Worm (Caenorhabditis elegans) whole organism, L4 larva: ENCODE measurements around the gene pro-2.

Experiments used
- D1046.2 ChIP-seq: fragments of 200-800 bp; sonication (Bioruptor generic); IDR thresholded peaks from 2 replicates; pipeline ENCODE4 v1.3.6; 2022; ENCODE audit warnings: missing genetic modification characterization, missing compliant biosample characterization
- F10B5.3 ChIP-seq: sonication (generic microtip); optimal IDR thresholded peaks from 2 replicates; lab custom pipeline; 2016; ENCODE audit warnings: mild to moderate bottlenecking, missing genetic modification characterization, missing compliant biosample characterization
- F37D6.2 ChIP-seq: sonication (generic microtip); optimal IDR thresholded peaks from 2 replicates; lab custom pipeline; 2016; ENCODE audit warnings: mild to moderate bottlenecking, missing genetic modification characterization, missing compliant biosample characterization
- T20F7.1 ChIP-seq: fragments of 200-800 bp; sonication (Bioruptor generic); optimal IDR thresholded peaks from 2 replicates; lab custom pipeline; 2018; ENCODE audit warnings: mild to moderate bottlenecking, missing genetic modification characterization, missing compliant biosample characterization
- ZK546.5 ChIP-seq, 2 experiments: sonication (generic microtip); optimal IDR thresholded peaks; 2 replicates each; lab custom pipeline; 2017; ENCODE audit warnings: missing biosample characterization in 2 of 2, missing genetic modification characterization in 2 of 2
- cey-2 ChIP-seq: sonication (generic microtip); optimal IDR thresholded peaks from 3 replicates; lab custom pipeline; 2017; ENCODE audit warnings: missing genetic modification characterization, mild to moderate bottlenecking, missing compliant biosample characterization, antibody characterized with exemption, borderline replicate concordance; ENCODE audit not compliant: insufficient read depth
- daf-16 ChIP-seq, 3 experiments: sonication (generic microtip); optimal IDR thresholded peaks; 2 replicates each; lab custom pipeline; 2016 to 2017; ENCODE audit warnings: missing genetic modification characterization in 3 of 3, missing genetic modification reagents in 3 of 3, mild to moderate bottlenecking in 2 of 3, missing compliant biosample characterization in 2 of 3, missing biosample characterization in 1 of 3, moderate library complexity in 1 of 3
- dmd-6 ChIP-seq: fragments of 200-800 bp; sonication (Bioruptor generic); IDR thresholded peaks from 2 replicates; pipeline ENCODE4 v1.3.6; 2022; ENCODE audit warnings: missing genetic modification reagents, missing genetic modification characterization, missing compliant biosample characterization
- dmd-9 ChIP-seq: fragments of 200-800 bp; sonication (Bioruptor generic); IDR thresholded peaks from 2 replicates; pipeline ENCODE4 v1.3.6; 2022; ENCODE audit warnings: missing genetic modification reagents, missing genetic modification characterization, missing compliant biosample characterization
- dpl-1 ChIP-seq: fragments of 150-350 bp; optimal IDR thresholded peaks from 2 replicates; lab custom pipeline; 2014; ENCODE audit warnings: missing biosample characterization, missing genetic modification reagents, missing genetic modification characterization
- egl-43 ChIP-seq: fragments of 200-800 bp; sonication (Bioruptor generic); IDR thresholded peaks from 2 replicates; pipeline ENCODE4 v1.3.6; 2022; ENCODE audit warnings: missing genetic modification reagents, missing genetic modification characterization, missing compliant biosample characterization
- fkh-10 ChIP-seq: fragments of 150-350 bp; optimal IDR thresholded peaks from 2 replicates; lab custom pipeline; 2014; ENCODE audit warnings: missing biosample characterization, missing genetic modification reagents, missing genetic modification characterization
- gei-8 ChIP-seq: fragments of 200-800 bp; sonication (Bioruptor generic); optimal IDR thresholded peaks from 2 replicates; lab custom pipeline; 2018; ENCODE audit warnings: mild to moderate bottlenecking, missing genetic modification characterization, missing compliant biosample characterization
- hif-1 ChIP-seq, 2 experiments: sonication (generic microtip); optimal IDR thresholded peaks; 2 replicates each; lab custom pipeline; 2016 to 2017; ENCODE audit warnings: missing compliant biosample characterization in 2 of 2, missing genetic modification characterization in 2 of 2, missing genetic modification reagents in 2 of 2, missing genotype in 2 of 2, mild to moderate bottlenecking in 1 of 2
- hlh-11 ChIP-seq: fragments of 200-800 bp; sonication (Bioruptor generic); optimal IDR thresholded peaks from 2 replicates; lab custom pipeline; 2018; ENCODE audit warnings: mild to moderate bottlenecking, missing genetic modification characterization, missing compliant biosample characterization
- hlh-30 ChIP-seq: sonication (generic microtip); optimal IDR thresholded peaks from 2 replicates; lab custom pipeline; 2017; ENCODE audit warnings: antibody characterized with exemption, mild to moderate bottlenecking, missing genetic modification characterization, missing compliant biosample characterization; ENCODE audit not compliant: insufficient read depth
- jun-1 ChIP-seq: fragments of 150-350 bp; optimal IDR thresholded peaks from 2 replicates; lab custom pipeline; 2014; ENCODE audit warnings: missing biosample characterization, missing genetic modification reagents, missing genetic modification characterization
- lin-13 ChIP-seq: fragments of 150-350 bp; optimal IDR thresholded peaks from 2 replicates; lab custom pipeline; 2014; ENCODE audit warnings: missing biosample characterization, missing genetic modification reagents, missing genetic modification characterization
- lin-15B ChIP-seq: fragments of 150-350 bp; sonication (generic microtip); optimal IDR thresholded peaks from 3 replicates; lab custom pipeline; 2014; ENCODE audit warnings: missing biosample characterization, missing genetic modification characterization
- lin-29 ChIP-seq: fragments of 200-800 bp; sonication (Bioruptor generic); IDR thresholded peaks from 2 replicates; pipeline ENCODE4 v1.3.6; 2022; ENCODE audit warnings: missing genetic modification reagents, missing genetic modification characterization, missing compliant biosample characterization
- lin-38 ChIP-seq: fragments of 200-800 bp; sonication (Bioruptor generic); IDR thresholded peaks from 2 replicates; pipeline ENCODE4 v1.3.6; 2022; ENCODE audit warnings: missing genetic modification reagents, missing genetic modification characterization, missing compliant biosample characterization
- lir-3 ChIP-seq: sonication (generic microtip); optimal IDR thresholded peaks from 2 replicates; lab custom pipeline; 2016; ENCODE audit warnings: mild to moderate bottlenecking, missing genetic modification characterization, missing compliant biosample characterization
- mep-1 ChIP-seq: fragments of 150-350 bp; sonication (generic microtip); optimal IDR thresholded peaks from 3 replicates; lab custom pipeline; 2014; ENCODE audit warnings: missing biosample characterization, missing genetic modification characterization
- mes-2 ChIP-seq: sonication (generic microtip); optimal IDR thresholded peaks from 2 replicates; lab custom pipeline; 2016; ENCODE audit warnings: missing genotype, mild to moderate bottlenecking, missing genetic modification characterization, missing compliant biosample characterization; ENCODE audit not compliant: poor library complexity, severe bottlenecking
- mxl-2 ChIP-seq: fragments of 200-800 bp; sonication (Bioruptor generic); conservative IDR thresholded peaks from 2 replicates; pipeline ENCODE4 v1.3.6; 2022; ENCODE audit warnings: missing genetic modification reagents, missing genetic modification characterization, missing compliant biosample characterization
- mxl-3 ChIP-seq: fragments of 200-800 bp; sonication (Bioruptor generic); optimal IDR thresholded peaks from 2 replicates; lab custom pipeline; 2018; ENCODE audit warnings: mild to moderate bottlenecking, missing genetic modification characterization, missing compliant biosample characterization
- nhr-10 ChIP-seq: fragments of 150-350 bp; optimal IDR thresholded peaks from 2 replicates; lab custom pipeline; 2014; ENCODE audit warnings: missing biosample characterization, missing genetic modification characterization
- nhr-237 ChIP-seq: sonication (generic microtip); optimal IDR thresholded peaks from 2 replicates; lab custom pipeline; 2017; ENCODE audit warnings: missing biosample characterization, missing genetic modification characterization
- nhr-25 ChIP-seq: sonication (generic microtip); optimal IDR thresholded peaks from 2 replicates; lab custom pipeline; 2017; ENCODE audit warnings: missing genetic modification characterization, mild to moderate bottlenecking, missing compliant biosample characterization, antibody characterized with exemption, moderate library complexity, borderline replicate concordance; ENCODE audit not compliant: insufficient read depth
- nhr-42 ChIP-seq: fragments of 200-800 bp; sonication (Bioruptor generic); IDR thresholded peaks from 2 replicates; pipeline ENCODE4 v1.3.6; 2022; ENCODE audit warnings: missing genetic modification characterization, missing compliant biosample characterization
- nhr-48 ChIP-seq: sonication (generic microtip); optimal IDR thresholded peaks from 2 replicates; lab custom pipeline; 2016; ENCODE audit warnings: mild to moderate bottlenecking, missing genetic modification characterization, missing compliant biosample characterization
- nhr-76 ChIP-seq: fragments of 150-350 bp; optimal IDR thresholded peaks from 2 replicates; lab custom pipeline; 2014; ENCODE audit warnings: missing biosample characterization, missing genetic modification characterization
- nhr-77 ChIP-seq: fragments of 150-350 bp; optimal IDR thresholded peaks from 2 replicates; lab custom pipeline; 2014; ENCODE audit warnings: missing biosample characterization, missing genetic modification characterization
- saeg-2 ChIP-seq: fragments of 200-800 bp; sonication (Bioruptor generic); IDR thresholded peaks from 2 replicates; pipeline ENCODE4 v1.3.6; 2022; ENCODE audit warnings: missing genetic modification reagents, missing genetic modification characterization, missing compliant biosample characterization
- tag-97 ChIP-seq: fragments of 200-800 bp; sonication (Bioruptor generic); IDR thresholded peaks from 2 replicates; pipeline ENCODE4 v1.3.6; 2022; ENCODE audit warnings: missing genetic modification characterization, missing compliant biosample characterization
- tra-1 ChIP-seq: fragments of 200-800 bp; sonication (Bioruptor generic); IDR thresholded peaks from 2 replicates; pipeline ENCODE4 v1.3.6; 2022; ENCODE audit warnings: missing genetic modification reagents, missing genetic modification characterization, missing compliant biosample characterization
- unc-39 ChIP-seq: sonication (generic microtip); optimal IDR thresholded peaks from 2 replicates; lab custom pipeline; 2017; ENCODE audit warnings: missing biosample characterization, missing genetic modification characterization
- vab-7 ChIP-seq: fragments of 200-800 bp; sonication (Bioruptor generic); IDR thresholded peaks from 2 replicates; pipeline ENCODE4 v1.3.6; 2022; ENCODE audit warnings: missing genetic modification reagents, missing genetic modification characterization, missing compliant biosample characterization
- zfp-2 ChIP-seq: sonication (generic microtip); optimal IDR thresholded peaks from 2 replicates; lab custom pipeline; 2016; ENCODE audit warnings: mild to moderate bottlenecking, missing genetic modification characterization, missing compliant biosample characterization
- zfp-3 ChIP-seq: fragments of 200-800 bp; sonication (Bioruptor generic); conservative IDR thresholded peaks from 2 replicates; pipeline ENCODE4 v1.3.6; 2022; ENCODE audit warnings: missing genetic modification reagents, missing genetic modification characterization, missing compliant biosample characterization
- zip-2 ChIP-seq: fragments of 150-350 bp; optimal IDR thresholded peaks from 2 replicates; lab custom pipeline; 2014; ENCODE audit warnings: missing biosample characterization, missing genetic modification characterization

pro-2 gene

DNA sequence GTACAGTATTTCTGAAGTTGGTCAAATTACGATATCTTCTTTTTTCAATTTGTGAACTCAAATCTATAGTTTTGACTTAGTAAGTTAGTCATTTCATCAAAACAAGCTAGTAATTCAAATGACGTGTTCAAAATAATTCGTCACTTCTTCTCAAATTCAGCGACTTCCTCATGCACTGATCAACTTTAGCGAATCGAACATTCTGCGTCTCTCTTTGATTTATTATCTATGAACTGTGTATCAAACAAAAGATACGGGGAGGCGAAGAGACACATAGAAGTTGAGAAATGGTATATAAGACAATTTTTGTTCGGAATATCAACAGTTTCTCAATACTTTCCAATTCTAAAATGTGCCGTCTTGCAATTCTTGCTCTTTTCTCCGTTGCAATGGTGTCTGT lies 32.9 kb downstream of the pro-2 start, which contains the start of gene srlf-34:
Gene srlf-34 (plus strand): TSS at position 321 of the 400 bp plus-strand sequence.
- TF ChIP-seq hif-1 (tag; optimal IDR thresholded peaks at IDR 0.05; lab: Kevin White, UChicago): no peak
- TF ChIP-seq nhr-77: no peak
- no peak for TF ChIP-seq lin-15B (tag; lab: Kevin White, UChicago)
- TF ChIP-seq daf-16 (GFP tag; optimal IDR thresholded peaks at IDR 0.05; lab: Kevin White, UChicago): no peak
- TF ChIP-seq daf-16 (tag; optimal IDR thresholded peaks at IDR 0.05; lab: Kevin White, UChicago): no peak
- no peak for TF ChIP-seq nhr-10
- TF ChIP-seq vab-7 (GFP tag; lab: Robert Waterston, UW): no peak
- no peak for TF ChIP-seq mes-2
- TF ChIP-seq D1046.2 (GFP tag; lab: Robert Waterston, UW): no peak
- TF ChIP-seq T20F7.1: no peak
- no peak for TF ChIP-seq dmd-9 (GFP tag; lab: Robert Waterston, UW)
- no peak for TF ChIP-seq cey-2 (tag; lab: Kevin White, UChicago)
- no peak for TF ChIP-seq unc-39 (tag; lab: Kevin White, UChicago)
- TF ChIP-seq lir-3 (tag; lab: Kevin White, UChicago): no peak
- no peak for TF ChIP-seq tra-1 (GFP tag; lab: Robert Waterston, UW)
- TF ChIP-seq F37D6.2 (tag; lab: Kevin White, UChicago): no peak
- no peak for TF ChIP-seq mxl-2
- no peak for TF ChIP-seq hlh-11 (tag; lab: Kevin White, UChicago)
- no peak for TF ChIP-seq zfp-2 (tag; lab: Kevin White, UChicago)

DNA sequence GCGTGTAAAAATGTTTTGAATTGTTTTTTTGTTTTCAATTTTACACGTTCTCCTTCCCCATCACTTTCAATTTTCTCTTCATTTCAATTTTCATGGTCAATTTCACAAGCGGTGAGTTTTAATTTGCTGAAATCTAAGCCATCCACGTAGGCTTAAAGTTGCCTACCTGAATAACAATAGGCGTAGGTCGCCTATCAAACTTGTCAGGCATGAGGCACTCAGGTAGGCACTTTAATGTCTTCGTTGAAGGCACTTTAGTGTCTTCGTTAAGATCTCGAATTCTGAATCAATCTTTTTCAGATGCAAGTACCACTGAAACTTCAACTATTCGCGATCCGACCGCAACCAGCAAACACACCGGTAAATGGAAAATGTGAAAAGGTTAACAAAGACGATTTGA lies 35.6 kb downstream of the pro-2 start, which contains the start of gene ZK970.8:
Gene ZK970.8 (plus strand): TSS at position 301 of the 400 bp plus-strand sequence.
- TF ChIP-seq ZK546.5 (tag; optimal IDR thresholded peaks at IDR 0.05; lab: Kevin White, UChicago) (no peak), dmd-6 (GFP tag; lab: Robert Waterston, UW) (no peak), lir-3 (tag; lab: Kevin White, UChicago) (no peak), lin-38 (no peak), saeg-2 (GFP tag; lab: Robert Waterston, UW) (no peak), tag-97 (GFP tag; lab: Robert Waterston, UW) (no peak), nhr-25 (tag; lab: Kevin White, UChicago) (no peak), zfp-3 (GFP tag; lab: Robert Waterston, UW) (no peak), fkh-10 (GFP tag; lab: Kevin White, UChicago) (no peak), zip-2 (tag; lab: Kevin White, UChicago) (no peak), lin-29 (no peak), hlh-30 (no peak), gei-8 (GFP tag; lab: Kevin White, UChicago) (no peak), mep-1 (tag; lab: Kevin White, UChicago) (no peak), cey-2 (tag; lab: Kevin White, UChicago) (no peak), F10B5.3 (tag; lab: Kevin White, UChicago) (no peak), egl-43 (GFP tag; lab: Robert Waterston, UW) (no peak)

DNA sequence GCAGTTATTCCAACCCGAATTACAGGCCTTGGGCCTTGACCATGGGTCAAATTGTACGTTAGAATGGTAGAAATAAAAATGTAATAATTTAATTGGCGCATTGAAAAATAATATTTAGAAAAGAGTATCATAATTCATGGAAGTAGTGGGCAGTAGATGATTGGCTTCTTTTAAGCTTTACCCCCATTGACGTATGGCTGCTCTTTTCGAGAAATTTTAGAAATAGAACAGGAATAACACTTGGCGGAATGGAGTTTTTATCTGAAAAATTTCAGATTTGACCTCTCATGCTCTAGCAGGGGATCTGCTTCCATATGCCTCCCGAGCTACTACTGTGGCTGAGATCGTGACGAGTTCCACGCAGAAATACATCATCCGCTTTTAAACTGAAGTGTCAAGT lies 36.2 kb downstream of the pro-2 start, which contains the start of gene gcy-4:
Gene gcy-4 (minus strand): TSS at position 101 of the 400 bp plus-strand sequence.
- TF ChIP-seq dpl-1 (GFP tag; lab: Kevin White, UChicago): no peak
- no peak for TF ChIP-seq egl-43 (GFP tag; lab: Robert Waterston, UW)
- TF ChIP-seq nhr-42 (GFP tag; lab: Robert Waterston, UW): no peak
- no peak for TF ChIP-seq nhr-76 (tag; lab: Kevin White, UChicago)
- no peak for TF ChIP-seq jun-1 (tag; lab: Kevin White, UChicago)
- TF ChIP-seq tag-97 (GFP tag; lab: Robert Waterston, UW): no peak
- TF ChIP-seq ZK546.5 (tag; optimal IDR thresholded peaks at IDR 0.05; lab: Kevin White, UChicago): no peak
- no peak for TF ChIP-seq nhr-237 (tag; lab: Kevin White, UChicago)
- no peak for TF ChIP-seq nhr-48
- no peak for TF ChIP-seq lin-13
- no peak for TF ChIP-seq mep-1 (tag; lab: Kevin White, UChicago)
- TF ChIP-seq lin-15B (tag; lab: Kevin White, UChicago): no peak
- no peak for TF ChIP-seq mxl-3 (GFP tag; lab: Kevin White, UChicago)
- no peak for TF ChIP-seq dmd-6 (GFP tag; lab: Robert Waterston, UW)
- TF ChIP-seq, all 104 proteins: peak for 0
